Fruit fly (Drosophila melanogaster): ENCODE data around the gene Jon25Bii.

Jon25Bii gene

dm6 chr2L:4997401-4998259 is 44.7 kb upstream of the Jon25Bii start (continued):
- TF ChIP-seq hkb (optimal IDR thresholded peaks at IDR 0.05) (peak; percentile 95), hkb (GFP tag; IDR thresholded peaks at IDR 0.05) (peak; percentile 99), ara (GFP tag; IDR thresholded peaks at IDR 0.05) (peak; percentile 99), jigr1 (GFP tag; IDR thresholded peaks at IDR 0.05) (peak; percentile 99), hbn (GFP tag; IDR thresholded peaks at IDR 0.05; ENCODE audit: partially characterized antibody) (peak; percentile 15; the same call in 1 of the 2 replicates), CG9817 (tag; optimal IDR thresholded peaks at IDR 0.05) (peak; percentile 98), Asciz (GFP tag; optimal IDR thresholded peaks at IDR 0.05) (peak; percentile 99), CG32772 (GFP tag; IDR thresholded peaks at IDR 0.05) (peak; percentile 99), Lpt (GFP tag; optimal IDR thresholded peaks at IDR 0.05) (no peak), cwo (GFP tag; optimal IDR thresholded peaks at IDR 0.05) (peak; percentile 97), CG8924 (tag; optimal IDR thresholded peaks at IDR 0.05) (peak; percentile 99), Ssrp (tag; optimal IDR thresholded peaks at IDR 0.05) (peak; percentile 99), esg (GFP tag; conservative IDR thresholded peaks at IDR 0.05) (peak; percentile 99), sob (GFP tag; IDR thresholded peaks at IDR 0.05) (peak; percentile 99), CG17186 (GFP tag; optimal IDR thresholded peaks at IDR 0.05) (peak; percentile 97), CG14441 (GFP tag; IDR thresholded peaks at IDR 0.05) (peak; percentile 99), Sry-β (GFP tag; optimal IDR thresholded peaks at IDR 0.05) (peak; percentile 78), kni (GFP tag; optimal IDR thresholded peaks at IDR 0.05) (peak; percentile 96), CG6175 (GFP tag; IDR thresholded peaks at IDR 0.05) (peak; percentile 98), scrt (GFP tag; optimal IDR thresholded peaks at IDR 0.05) (peak; percentile 95), org-1 (GFP tag; optimal IDR thresholded peaks at IDR 0.05) (peak; percentile 98), CoRest (tag; optimal IDR thresholded peaks at IDR 0.05) (peak; percentile 99), Elba2 (GFP tag; optimal IDR thresholded peaks at IDR 0.05) (peak; percentile 78), CG6254 (GFP tag; optimal IDR thresholded peaks at IDR 0.05) (peak; percentile 97), E2f1 (GFP tag; IDR thresholded peaks at IDR 0.05) (peak; percentile 99), CG14667 (GFP tag; IDR thresholded peaks at IDR 0.05) (peak; percentile 99), C15 (GFP tag; IDR thresholded peaks at IDR 0.05) (peak; percentile 97), ase (GFP tag; IDR thresholded peaks at IDR 0.05) (peak; percentile 100), Hsf (GFP tag; optimal IDR thresholded peaks at IDR 0.05) (peak; percentile 99), trh (GFP tag; optimal IDR thresholded peaks at IDR 0.05) (peak; percentile 98), tin (GFP tag; optimal IDR thresholded peaks at IDR 0.05) (peak; percentile 99), crc (GFP tag; optimal IDR thresholded peaks at IDR 0.05) (peak; percentile 99), CG15514 (GFP tag; optimal IDR thresholded peaks at IDR 0.05) (peak; percentile 93), CG2116 (GFP tag; optimal IDR thresholded peaks at IDR 0.05) (peak; percentile 88), CG9727 (GFP tag; optimal IDR thresholded peaks at IDR 0.05) (peak; percentile 98), knrl (GFP tag; IDR thresholded peaks at IDR 0.05; ENCODE audit: partially characterized antibody) (peak; percentile 77), CG10543 (GFP tag; optimal IDR thresholded peaks at IDR 0.05) (peak; percentile 98), prd (optimal IDR thresholded peaks at IDR 0.05) (no peak), prd (GFP tag; IDR thresholded peaks at IDR 0.05) (peak; percentile 99), CG4617 (GFP tag; optimal IDR thresholded peaks at IDR 0.05; ENCODE audit: borderline replicate concordance) (peak; percentile 99), ind (GFP tag; optimal IDR thresholded peaks at IDR 0.05) (peak; percentile 99), Mad (GFP tag; optimal IDR thresholded peaks at IDR 0.05) (peak; percentile 98), CG1233 (GFP tag; optimal IDR thresholded peaks at IDR 0.05) (peak; percentile 99), CG18476 (GFP tag; optimal IDR thresholded peaks at IDR 0.05) (peak; percentile 100), CG4730 (GFP tag; IDR thresholded peaks at IDR 0.05) (peak; percentile 99), HHEX (GFP tag; optimal IDR thresholded peaks at IDR 0.05) (peak; percentile 99), Drgx (GFP tag; IDR thresholded peaks at IDR 0.05) (peak; percentile 99), CG1603 (tag; optimal IDR thresholded peaks at IDR 0.05) (peak; percentile 99), fu2 (GFP tag; optimal IDR thresholded peaks at IDR 0.05) (peak; percentile 99)

All from whole organism, embryonic.